Fruit fly (Drosophila melanogaster) whole organism, adult: ENCODE results near the gene CG32445.

Source experiments
- CG1620 ChIP-seq: fragments of 200-800 bp; sonication (Bioruptor generic); optimal IDR thresholded peaks from 2 replicates; lab custom pipeline; 2016; ENCODE audit warnings: missing biosample characterization, missing genetic modification characterization
- CG7045 ChIP-seq: fragments of 200-800 bp; sonication (Bioruptor generic); optimal IDR thresholded peaks from 2 replicates; lab custom pipeline; 2017; ENCODE audit warnings: missing biosample characterization, mild to moderate bottlenecking, missing genetic modification characterization
- Mnt ChIP-seq: fragments of 200-800 bp; sonication (Bioruptor generic); optimal IDR thresholded peaks from 2 replicates; lab custom pipeline; 2016; ENCODE audit warnings: missing biosample characterization, mild to moderate bottlenecking, missing genetic modification characterization
- bab1 ChIP-seq: fragments of 200-800 bp; sonication (Bioruptor generic); optimal IDR thresholded peaks from 3 replicates; lab custom pipeline; 2019; ENCODE audit warnings: missing biosample characterization, mild to moderate bottlenecking, missing genetic modification characterization, moderate library complexity
- kay ChIP-seq: fragments of 200-800 bp; sonication (Bioruptor generic); peaks from one replicate; lab custom pipeline; 2016; ENCODE audit warnings: missing biosample characterization, missing genetic modification characterization, borderline replicate concordance

dm6 chr3L:21591247-21591646, 47.9 kb upstream of the CG32445 start:
- TF ChIP-seq kay (no peak), CG1620 (GFP tag; lab: Kevin White, UChicago) (no peak), CG7045 (no peak), Mnt (GFP tag; lab: Kevin White, UChicago) (no peak), bab1 (peak; percentile 7)
